Worm (Caenorhabditis elegans): ENCODE data around the gene srx-60.

ce11 chrV:7449303-7449827 lies 48.7 kb downstream of the srx-60 start, which contains the start of gene try-12:
- TF ChIP-seq rpc-1 (optimal IDR thresholded peaks at IDR 0.05) (no peak), rpc-1 (tag; optimal IDR thresholded peaks at IDR 0.05) (no peak), nhr-80 (tag; optimal IDR thresholded peaks at IDR 0.05) (no peak), nhr-90 (tag; optimal IDR thresholded peaks at IDR 0.05) (no peak), rec-8 (tag; optimal IDR thresholded peaks at IDR 0.05) (no peak), snpc-4 (GFP tag; optimal IDR thresholded peaks at IDR 0.05) (no peak), snpc-4 (tag; optimal IDR thresholded peaks at IDR 0.05) (no peak), cebp-1 (GFP tag; IDR thresholded peaks at IDR 0.05) (no peak), cebp-1 (tag; optimal IDR thresholded peaks at IDR 0.05) (no peak), F22D6.2 (tag; optimal IDR thresholded peaks at IDR 0.05) (no peak), ceh-100 (GFP tag; IDR thresholded peaks at IDR 0.05) (no peak), ets-4 (GFP tag; optimal IDR thresholded peaks at IDR 0.05) (no peak), unc-62 (GFP tag; optimal IDR thresholded peaks at IDR 0.05) (no peak), ama-1 (optimal IDR thresholded peaks at IDR 0.05) (no peak), ama-1 (GFP tag; optimal IDR thresholded peaks at IDR 0.05) (no peak), dpl-1 (GFP tag; optimal IDR thresholded peaks at IDR 0.05) (no peak), nfyb-1 (GFP tag; IDR thresholded peaks at IDR 0.05) (no peak)

Measured in whole organism, young adult.